Worm (Caenorhabditis elegans) whole organism, late embryonic: ENCODE measurements around the gene faah-4.

Experiments used
- C08G9.2 ChIP-seq: sonication (generic microtip); optimal IDR thresholded peaks from 2 replicates; lab custom pipeline; 2016; ENCODE audit warnings: mild to moderate bottlenecking, missing genetic modification characterization, moderate library complexity, missing compliant biosample characterization
- C38D4.7 ChIP-seq: fragments of 200-800 bp; sonication (Bioruptor generic); optimal IDR thresholded peaks from 2 replicates; lab custom pipeline; 2018; ENCODE audit warnings: mild to moderate bottlenecking, missing genetic modification characterization, moderate library complexity, missing compliant biosample characterization
- F13H6.1 ChIP-seq: sonication (generic microtip); optimal IDR thresholded peaks from 2 replicates; lab custom pipeline; 2016; ENCODE audit warnings: missing genetic modification characterization, missing compliant biosample characterization
- K02D7.2 ChIP-seq: sonication (generic microtip); optimal IDR thresholded peaks from 2 replicates; lab custom pipeline; 2017; ENCODE audit warnings: mild to moderate bottlenecking, missing genetic modification characterization, missing compliant biosample characterization
- K09A11.1 ChIP-seq: sonication (generic microtip); optimal IDR thresholded peaks from 2 replicates; lab custom pipeline; 2017; ENCODE audit warnings: antibody characterized with exemption, mild to moderate bottlenecking, missing genetic modification characterization, missing compliant biosample characterization; ENCODE audit not compliant: insufficient read depth
- Y22D7AL.16 ChIP-seq: sonication (generic microtip); optimal IDR thresholded peaks from 2 replicates; lab custom pipeline; 2016; ENCODE audit warnings: missing genetic modification characterization, missing compliant biosample characterization
- ahr-1 ChIP-seq: sonication (generic microtip); optimal IDR thresholded peaks from 2 replicates; lab custom pipeline; 2016; ENCODE audit warnings: missing genetic modification characterization, missing compliant biosample characterization
- ama-1 ChIP-seq: fragments of 150-350 bp; optimal IDR thresholded peaks from 2 replicates; lab custom pipeline; 2014
- ceh-14 ChIP-seq: sonication (generic microtip); optimal IDR thresholded peaks from 2 replicates; lab custom pipeline; 2016; ENCODE audit warnings: missing genotype, missing genetic modification characterization, missing compliant biosample characterization
- ceh-18 ChIP-seq: sonication (generic microtip); optimal IDR thresholded peaks from 2 replicates; lab custom pipeline; 2016; ENCODE audit warnings: missing genetic modification characterization, missing compliant biosample characterization
- ceh-2 ChIP-seq: sonication (generic microtip); optimal IDR thresholded peaks from 2 replicates; lab custom pipeline; 2016; ENCODE audit warnings: missing genotype, missing genetic modification characterization, missing compliant biosample characterization
- ceh-31 ChIP-seq: sonication (generic microtip); optimal IDR thresholded peaks from 2 replicates; lab custom pipeline; 2016; ENCODE audit warnings: missing genetic modification characterization, missing compliant biosample characterization
- ceh-45 ChIP-seq: fragments of 200-800 bp; sonication (Bioruptor generic); IDR thresholded peaks from 2 replicates; pipeline ENCODE4 v1.3.6; 2022; ENCODE audit warnings: missing genetic modification reagents, missing genetic modification characterization, missing compliant biosample characterization
- ceh-6 ChIP-seq: fragments of 200-800 bp; sonication (Bioruptor generic); optimal IDR thresholded peaks from 2 replicates; lab custom pipeline; 2018; ENCODE audit warnings: mild to moderate bottlenecking, missing genetic modification characterization, missing compliant biosample characterization
- ceh-9 ChIP-seq: sonication (generic microtip); optimal IDR thresholded peaks from 2 replicates; lab custom pipeline; 2016; ENCODE audit warnings: mild to moderate bottlenecking, missing genetic modification characterization, inconsistent platforms, missing compliant biosample characterization
- elt-2 ChIP-seq: sonication (generic microtip); optimal IDR thresholded peaks from 2 replicates; lab custom pipeline; 2016; ENCODE audit warnings: missing genetic modification reagents, missing genetic modification characterization, missing compliant biosample characterization
- elt-4 ChIP-seq: sonication (generic microtip); optimal IDR thresholded peaks from 2 replicates; lab custom pipeline; 2016; ENCODE audit warnings: missing genetic modification characterization, missing compliant biosample characterization
- eyg-1 ChIP-seq: sonication (generic microtip); optimal IDR thresholded peaks from 2 replicates; lab custom pipeline; 2016; ENCODE audit warnings: missing genotype, missing genetic modification characterization, missing compliant biosample characterization
- fkh-10 ChIP-seq: fragments of 150-350 bp; optimal IDR thresholded peaks from 2 replicates; lab custom pipeline; 2014; ENCODE audit warnings: missing biosample characterization, missing genetic modification reagents, missing genetic modification characterization
- gmeb-2 ChIP-seq: sonication (generic microtip); optimal IDR thresholded peaks from 2 replicates; lab custom pipeline; 2016; ENCODE audit warnings: missing genetic modification characterization, inconsistent platforms, missing compliant biosample characterization
- hlh-13 ChIP-seq: fragments of 200-800 bp; sonication (Bioruptor generic); optimal IDR thresholded peaks from 2 replicates; lab custom pipeline; 2018; ENCODE audit warnings: mild to moderate bottlenecking, missing genetic modification characterization, missing compliant biosample characterization
- hlh-15 ChIP-seq: sonication (generic microtip); optimal IDR thresholded peaks from 2 replicates; lab custom pipeline; 2016; ENCODE audit warnings: missing genetic modification characterization, missing compliant biosample characterization
- hlh-30 ChIP-seq: sonication (generic microtip); optimal IDR thresholded peaks from 2 replicates; lab custom pipeline; 2017; ENCODE audit warnings: antibody characterized with exemption, missing genetic modification characterization, missing compliant biosample characterization; ENCODE audit not compliant: insufficient read depth
- hlh-8 ChIP-seq: sonication (generic microtip); optimal IDR thresholded peaks from 2 replicates; lab custom pipeline; 2016; ENCODE audit warnings: missing genotype, missing genetic modification characterization, missing compliant biosample characterization
- lim-6 ChIP-seq: sonication (generic microtip); optimal IDR thresholded peaks from 2 replicates; lab custom pipeline; 2016; ENCODE audit warnings: missing genetic modification characterization, missing compliant biosample characterization
- lin-11 ChIP-seq: fragments of 200-800 bp; sonication (Bioruptor generic); optimal IDR thresholded peaks from 2 replicates; lab custom pipeline; 2018; ENCODE audit warnings: mild to moderate bottlenecking, missing genetic modification characterization, missing compliant biosample characterization
- madf-2 ChIP-seq: sonication (generic microtip); optimal IDR thresholded peaks from 2 replicates; lab custom pipeline; 2017; ENCODE audit warnings: missing genetic modification characterization, missing compliant biosample characterization
- mec-3 ChIP-seq: sonication (generic microtip); optimal IDR thresholded peaks from 2 replicates; lab custom pipeline; 2016; ENCODE audit warnings: borderline replicate concordance, missing genetic modification characterization, missing compliant biosample characterization
- nfya-1 ChIP-seq: sonication (generic microtip); optimal IDR thresholded peaks from 2 replicates; lab custom pipeline; 2017; ENCODE audit warnings: missing genetic modification characterization, mild to moderate bottlenecking, missing compliant biosample characterization, antibody characterized with exemption, moderate library complexity
- nhr-11 ChIP-seq: fragments of 150-350 bp; optimal IDR thresholded peaks from 2 replicates; lab custom pipeline; 2014; ENCODE audit warnings: missing biosample characterization, missing genetic modification characterization
- npax-4 ChIP-seq: sonication (generic microtip); optimal IDR thresholded peaks from 2 replicates; lab custom pipeline; 2016; ENCODE audit warnings: missing genetic modification characterization, missing compliant biosample characterization
- odd-2 ChIP-seq: sonication (generic microtip); optimal IDR thresholded peaks from 2 replicates; lab custom pipeline; 2017; ENCODE audit warnings: antibody characterized with exemption, mild to moderate bottlenecking, missing genetic modification characterization, missing compliant biosample characterization
- pax-1 ChIP-seq: fragments of 150-350 bp; optimal IDR thresholded peaks from 2 replicates; lab custom pipeline; 2014; ENCODE audit warnings: missing biosample characterization, missing genetic modification characterization
- pha-4 ChIP-seq: fragments of 150-350 bp; optimal IDR thresholded peaks from 2 replicates; lab custom pipeline; 2018; ENCODE audit warnings: missing biosample characterization, missing genetic modification reagents, missing genetic modification characterization
- pqm-1 ChIP-seq: sonication (generic microtip); optimal IDR thresholded peaks from 2 replicates; lab custom pipeline; 2016; ENCODE audit warnings: missing genetic modification characterization, missing compliant biosample characterization
- pros-1 ChIP-seq: fragments of 150-350 bp; optimal IDR thresholded peaks from 2 replicates; lab custom pipeline; 2014; ENCODE audit warnings: missing biosample characterization, missing genetic modification reagents, missing genetic modification characterization
- ref-2 ChIP-seq: sonication (generic microtip); optimal IDR thresholded peaks from 2 replicates; lab custom pipeline; 2016; ENCODE audit warnings: missing genetic modification characterization, missing compliant biosample characterization
- rnt-1 ChIP-seq: sonication (generic microtip); optimal IDR thresholded peaks from 2 replicates; lab custom pipeline; 2016; ENCODE audit warnings: missing genetic modification characterization, missing compliant biosample characterization
- sdc-2 ChIP-seq: sonication (generic microtip); optimal IDR thresholded peaks from 2 replicates; lab custom pipeline; 2016; ENCODE audit warnings: missing genotype, missing genetic modification characterization, missing compliant biosample characterization
- sox-2 ChIP-seq: fragments of 200-800 bp; sonication (Bioruptor generic); IDR thresholded peaks from 2 replicates; pipeline ENCODE4 v1.3.6; 2022; ENCODE audit warnings: missing genetic modification reagents, missing genetic modification characterization, missing compliant biosample characterization
- sox-4 ChIP-seq: sonication (generic microtip); optimal IDR thresholded peaks from 2 replicates; lab custom pipeline; 2017; ENCODE audit warnings: mild to moderate bottlenecking, missing genetic modification characterization, inconsistent platforms, missing compliant biosample characterization
- tbx-2 ChIP-seq: sonication (generic microtip); optimal IDR thresholded peaks from 2 replicates; lab custom pipeline; 2016; ENCODE audit warnings: missing genetic modification characterization, missing compliant biosample characterization
- tbx-7 ChIP-seq: sonication (generic microtip); optimal IDR thresholded peaks from 2 replicates; lab custom pipeline; 2016; ENCODE audit warnings: missing genotype, missing genetic modification characterization, missing compliant biosample characterization
- unc-42 ChIP-seq: sonication (generic microtip); optimal IDR thresholded peaks from 2 replicates; lab custom pipeline; 2016; ENCODE audit warnings: missing genotype, missing genetic modification characterization, missing compliant biosample characterization
- unc-55 ChIP-seq: sonication (generic microtip); optimal IDR thresholded peaks from 2 replicates; lab custom pipeline; 2017; ENCODE audit warnings: missing biosample characterization, missing genetic modification reagents, missing genetic modification characterization
- unc-86 ChIP-seq: sonication (generic microtip); optimal IDR thresholded peaks from 2 replicates; lab custom pipeline; 2016; ENCODE audit warnings: missing genetic modification characterization, missing compliant biosample characterization
- ztf-16 ChIP-seq: sonication (generic microtip); optimal IDR thresholded peaks from 2 replicates; lab custom pipeline; 2017; ENCODE audit warnings: missing genetic modification characterization, missing compliant biosample characterization

faah-4 gene

ce11 chrIII:11876130-11876529 is 33.5 kb downstream of the faah-4 start:
- TF ChIP-seq elt-4 (tag; lab: Kevin White, UChicago) = peak; percentile 32
- no peak for TF ChIP-seq hlh-13 (GFP tag; lab: Kevin White, UChicago)
- TF ChIP-seq ceh-31 = no peak

- no peak for TF ChIP-seq pros-1
- TF ChIP-seq fkh-10 (GFP tag; lab: Kevin White, UChicago) = no peak
- TF ChIP-seq sox-2 (GFP tag; lab: Robert Waterston, UW) = no peak
- no peak for TF ChIP-seq tbx-7 (tag; lab: Kevin White, UChicago)
- no peak for TF ChIP-seq ceh-31
- no peak for TF ChIP-seq ref-2
- TF ChIP-seq K02D7.2 (tag; lab: Kevin White, UChicago) = no peak
- TF ChIP-seq nfya-1 (tag; lab: Kevin White, UChicago) = no peak
- TF ChIP-seq sdc-2 (tag; lab: Kevin White, UChicago) = no peak
- TF ChIP-seq C38D4.7 = no peak
- TF ChIP-seq lin-11 (tag; lab: Kevin White, UChicago) = no peak
- no peak for TF ChIP-seq unc-55 (GFP tag; lab: Kevin White, UChicago)
- TF ChIP-seq ceh-18 (tag; lab: Kevin White, UChicago) = no peak
- TF ChIP-seq rnt-1 (tag; lab: Kevin White, UChicago) = no peak
These were observed 35.4 kb downstream of the faah-4 start for ce11 chrIII:11874242-11874641.

ce11 chrIII:11871617-11872016 is 38.1 kb downstream of the faah-4 start:
- TF ChIP-seq odd-2 (tag; lab: Kevin White, UChicago) (no peak), pqm-1 (tag; lab: Kevin White, UChicago) (no peak), C08G9.2 (tag; lab: Kevin White, UChicago) (peak; percentile 0), nhr-11 (tag; lab: Kevin White, UChicago) (no peak), tbx-7 (tag; lab: Kevin White, UChicago) (no peak)
- TF ChIP-seq, all 69 proteins: peak for 1

ce11 chrIII:11870009-11870408 is 39.7 kb downstream of the faah-4 start:
- TF ChIP-seq K02D7.2 (tag; lab: Kevin White, UChicago) (no peak), pros-1 (peak; percentile 33), Y22D7AL.16 (tag; lab: Kevin White, UChicago) (no peak), ama-1 (lab: Kevin White, UChicago) (no peak), ceh-14 (tag; lab: Kevin White, UChicago) (peak; percentile 44), sdc-2 (tag; lab: Kevin White, UChicago) (peak; percentile 32), pax-1 (peak; percentile 53), K09A11.1 (no peak), ceh-9 (tag; lab: Kevin White, UChicago) (no peak), C08G9.2 (tag; lab: Kevin White, UChicago) (peak; percentile 93), ref-2 (peak; percentile 63), tbx-2 (tag; lab: Kevin White, UChicago) (peak; percentile 94), gmeb-2 (tag; lab: Kevin White, UChicago) (peak; percentile 47), sox-4 (no peak), lin-11 (tag; lab: Kevin White, UChicago) (no peak), npax-4 (tag; lab: Kevin White, UChicago) (no peak), hlh-8 (tag; lab: Kevin White, UChicago) (peak; percentile 66), madf-2 (tag; lab: Kevin White, UChicago) (peak; percentile 40), pqm-1 (tag; lab: Kevin White, UChicago) (peak; percentile 41), hlh-30 (tag; lab: Kevin White, UChicago) (peak; percentile 19), eyg-1 (tag; lab: Kevin White, UChicago) (peak; percentile 45), mec-3 (tag; lab: Kevin White, UChicago) (peak; percentile 62), ahr-1 (no peak), lim-6 (peak; percentile 57), ceh-45 (GFP tag; lab: Robert Waterston, UW) (no peak), hlh-15 (peak; percentile 15), pha-4 (tag; lab: Kevin White, UChicago) (no peak), elt-2 (tag; lab: Kevin White, UChicago) (peak; percentile 53), nfya-1 (tag; lab: Kevin White, UChicago) (peak; percentile 90), F13H6.1 (tag; lab: Kevin White, UChicago) (peak; percentile 55), hlh-13 (GFP tag; lab: Kevin White, UChicago) (no peak), ceh-6 (GFP tag; lab: Kevin White, UChicago) (no peak), unc-86 (tag; lab: Kevin White, UChicago) (no peak), unc-42 (tag; lab: Kevin White, UChicago) (peak; percentile 82), ceh-2 (tag; lab: Kevin White, UChicago) (peak; percentile 94), ztf-16 (tag; lab: Kevin White, UChicago) (no peak)
